Worm (Caenorhabditis elegans) whole organism, late embryonic: ENCODE measurements around the gene E02C12.12.

Experiments
- ceh-2 ChIP-seq: sonication (generic microtip); optimal IDR thresholded peaks from 2 replicates; lab custom pipeline; 2016; ENCODE audit warnings: missing genotype, missing genetic modification characterization, missing compliant biosample characterization
- ceh-30 ChIP-seq: fragments of 150-350 bp; optimal IDR thresholded peaks from 2 replicates; lab custom pipeline; 2014; ENCODE audit warnings: missing biosample characterization, missing genetic modification characterization
- elt-4 ChIP-seq: sonication (generic microtip); optimal IDR thresholded peaks from 2 replicates; lab custom pipeline; 2016; ENCODE audit warnings: missing genetic modification characterization, missing compliant biosample characterization
- hlh-13 ChIP-seq: fragments of 200-800 bp; sonication (Bioruptor generic); optimal IDR thresholded peaks from 2 replicates; lab custom pipeline; 2018; ENCODE audit warnings: mild to moderate bottlenecking, missing genetic modification characterization, missing compliant biosample characterization
- hlh-30 ChIP-seq: sonication (generic microtip); optimal IDR thresholded peaks from 2 replicates; lab custom pipeline; 2017; ENCODE audit warnings: antibody characterized with exemption, missing genetic modification characterization, missing compliant biosample characterization; ENCODE audit not compliant: insufficient read depth
- tbx-2 ChIP-seq: sonication (generic microtip); optimal IDR thresholded peaks from 2 replicates; lab custom pipeline; 2016; ENCODE audit warnings: missing genetic modification characterization, missing compliant biosample characterization
- tbx-7 ChIP-seq: sonication (generic microtip); optimal IDR thresholded peaks from 2 replicates; lab custom pipeline; 2016; ENCODE audit warnings: missing genotype, missing genetic modification characterization, missing compliant biosample characterization

ce11 chrV:9416624-9417023 lies 34.5 kb upstream of the E02C12.12 start, which contains the start of gene F36D4.1:
- TF ChIP-seq elt-4 (tag; lab: Kevin White, UChicago), result no peak
- no peak for TF ChIP-seq hlh-30
- TF ChIP-seq hlh-13, result no peak
- no peak for TF ChIP-seq ceh-2 (tag; lab: Kevin White, UChicago)
- TF ChIP-seq ceh-30, result no peak
- no peak for TF ChIP-seq tbx-2 (tag; lab: Kevin White, UChicago)
- no peak for TF ChIP-seq tbx-7 (tag; lab: Kevin White, UChicago)
